Fruit fly (Drosophila melanogaster) whole organism: ENCODE results near the gene dpr14.

Experiments
- CG8478 ChIP-seq: fragments of >200 bp; optimal IDR thresholded peaks from 2 replicates; lab custom pipeline; 2018; ENCODE audit warnings: inconsistent platforms
- EcR ChIP-seq, 2 experiments: fragments of >200 bp; optimal IDR thresholded peaks; 2 replicates each; lab custom pipeline; 2017; ENCODE audit warnings: missing biosample characterization in 2 of 2, missing genetic modification characterization in 2 of 2, missing genetic modification reagents in 2 of 2

DNA sequence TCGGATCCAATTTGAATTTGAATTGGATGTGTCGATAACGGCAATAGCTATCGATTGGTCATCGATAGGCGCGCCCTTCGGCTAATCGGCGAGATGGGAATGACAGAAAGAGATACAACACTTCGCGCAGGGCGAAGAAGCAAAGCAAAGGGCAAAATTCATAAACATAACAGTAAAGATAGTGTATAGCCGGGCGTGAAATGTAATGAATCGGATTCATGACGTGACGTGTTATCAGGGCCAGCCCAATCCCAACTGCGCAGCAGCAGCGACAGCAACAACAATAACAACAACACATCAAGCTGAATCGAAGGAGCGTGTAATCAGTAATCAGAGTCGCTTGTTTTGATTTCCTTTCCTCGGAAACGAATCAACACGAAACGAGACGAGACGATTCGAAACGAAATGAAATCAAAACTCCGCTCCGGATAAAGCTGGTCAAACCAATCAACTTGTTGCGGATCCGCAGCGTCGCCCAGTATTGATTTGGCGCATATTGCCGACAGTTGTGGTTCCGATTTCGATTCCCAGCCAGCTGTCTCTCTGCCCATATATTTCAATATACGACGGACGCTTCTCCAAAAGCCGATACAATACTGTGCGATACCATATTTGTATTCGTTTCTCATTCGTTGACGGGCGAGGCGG is 4.0 kb upstream of the dpr14 start, which contains the start of gene snz:
- TF ChIP-seq EcR (GFP tag; optimal IDR thresholded peaks at IDR 0.05; lab: Kevin White, UChicago), result no peak
- TF ChIP-seq CG8478 (lab: Kevin White, UChicago), result no peak
